Fruit fly (Drosophila melanogaster): ENCODE results near the gene RpL30.

The RpL30 gene

dm6 chr2L:19009130-19009529 lies at the start of gene RpL30 (continued):
- TF ChIP-seq CG13287 (GFP tag; IDR thresholded peaks at IDR 0.05; ENCODE audit: partially characterized antibody) (peak; percentile 82), NC2α (GFP tag; optimal IDR thresholded peaks at IDR 0.05) (peak; percentile 91), CG10979 (tag; optimal IDR thresholded peaks at IDR 0.05) (peak; percentile 80), chif (GFP tag; optimal IDR thresholded peaks at IDR 0.05) (peak; percentile 70 to 87), Pdp1 (GFP tag; optimal IDR thresholded peaks at IDR 0.05) (peak; percentile 70 to 92), gcm (GFP tag; optimal IDR thresholded peaks at IDR 0.05) (peak; percentile 87), cato (GFP tag; optimal IDR thresholded peaks at IDR 0.05; ENCODE audit: borderline replicate concordance) (peak; percentile 9), so (GFP tag; IDR thresholded peaks at IDR 0.05) (peak; percentile 92), dpn (GFP tag; optimal IDR thresholded peaks at IDR 0.05) (peak; percentile 81 to 93), exex (tag; optimal IDR thresholded peaks at IDR 0.05) (peak; percentile 81), CG32772 (GFP tag; IDR thresholded peaks at IDR 0.05) (peak; percentile 41; the same call in 1 of the 2 replicates), crol (GFP tag; IDR thresholded peaks at IDR 0.05) (no peak), CG7987 (GFP tag; optimal IDR thresholded peaks at IDR 0.05) (peak; percentile 98), CG3163 (GFP tag; optimal IDR thresholded peaks at IDR 0.05) (peak; percentile 82), Hmx (GFP tag; optimal IDR thresholded peaks at IDR 0.05) (no peak), CG31224 (GFP tag; IDR thresholded peaks at IDR 0.05) (peak; percentile 77), bcd (GFP tag; optimal IDR thresholded peaks at IDR 0.05) (peak; percentile 94), H15 (GFP tag; IDR thresholded peaks at IDR 0.05) (peak; percentile 87), CG14441 (GFP tag; IDR thresholded peaks at IDR 0.05) (peak; percentile 64), Med (GFP tag) (peak; percentile 99), gt (GFP tag; IDR thresholded peaks at IDR 0.05) (0 out of 2 replicates have a peak, but pooled peaks have one; percentile 43), kay (GFP tag; optimal IDR thresholded peaks at IDR 0.05) (peak; percentile 59), chinmo (GFP tag; IDR thresholded peaks at IDR 0.05; ENCODE audit: partially characterized antibody) (peak; percentile 86; the same call in 3 of the 4 replicates), CG11560 (tag; IDR thresholded peaks at IDR 0.05) (peak; percentile 79; the same call in 2 of the 3 replicates), tin (GFP tag; optimal IDR thresholded peaks at IDR 0.05) (peak; percentile 80), CG4617 (GFP tag; optimal IDR thresholded peaks at IDR 0.05; ENCODE audit: borderline replicate concordance) (peak; percentile 79), D19B (GFP tag; optimal IDR thresholded peaks at IDR 0.05) (peak; percentile 42), CG16863 (GFP tag; optimal IDR thresholded peaks at IDR 0.05) (peak; percentile 86), CG1024 (GFP tag; IDR thresholded peaks at IDR 0.05) (peak; percentile 71), gcm2 (GFP tag; optimal IDR thresholded peaks at IDR 0.05) (peak; percentile 87), CG11456 (GFP tag; IDR thresholded peaks at IDR 0.05) (peak; percentile 93), CG8290 (GFP tag; optimal IDR thresholded peaks at IDR 0.05) (peak; percentile 90), CG8290 (tag; optimal IDR thresholded peaks at IDR 0.05) (peak; percentile 84 to 98), cwo (GFP tag; optimal IDR thresholded peaks at IDR 0.05) (peak; percentile 79), CG17912 (GFP tag; optimal IDR thresholded peaks at IDR 0.05) (peak; percentile 95), CG14014 (GFP tag; IDR thresholded peaks at IDR 0.05) (peak; percentile 90), HLH54F (GFP tag; optimal IDR thresholded peaks at IDR 0.05) (peak; percentile 88), NfI (GFP tag; optimal IDR thresholded peaks at IDR 0.05) (peak; percentile 93), otp (GFP tag; IDR thresholded peaks at IDR 0.05) (peak; percentile 94), CG13624 (GFP tag; optimal IDR thresholded peaks at IDR 0.05) (peak; percentile 95), Atf6 (GFP tag; IDR thresholded peaks at IDR 0.05) (peak; percentile 91), B-H2 (GFP tag; optimal IDR thresholded peaks at IDR 0.05) (peak; percentile 94), pros (GFP tag; optimal IDR thresholded peaks at IDR 0.05) (peak; percentile 31), Hmr (GFP tag; optimal IDR thresholded peaks at IDR 0.05) (peak; percentile 99), Rx (GFP tag; IDR thresholded peaks at IDR 0.05) (peak; percentile 84), Fer2 (tag; optimal IDR thresholded peaks at IDR 0.05) (peak; percentile 68), CG9932 (GFP tag; IDR thresholded peaks at IDR 0.05) (peak; percentile 86), CG8281 (tag; optimal IDR thresholded peaks at IDR 0.05) (peak; percentile 61), zen (tag; optimal IDR thresholded peaks at IDR 0.05) (peak; percentile 87), Sry-β (GFP tag; optimal IDR thresholded peaks at IDR 0.05) (peak; percentile 61), CG1832 (GFP tag; optimal IDR thresholded peaks at IDR 0.05) (no peak)

Data from whole organism, embryonic.